Worm (Caenorhabditis elegans) whole organism, young adult: ENCODE data around the gene rbm-26.

Experiments
- B0336.3 ChIP-seq: fragments of 200-800 bp; sonication (Bioruptor generic); IDR thresholded peaks from 2 replicates; pipeline ENCODE4 v1.3.6; 2022; ENCODE audit warnings: missing genetic modification characterization, missing compliant biosample characterization
- D2030.7 ChIP-seq: fragments of 200-800 bp; sonication (Bioruptor generic); IDR thresholded peaks from 2 replicates; pipeline ENCODE4 v1.3.6; 2022; ENCODE audit warnings: missing genetic modification reagents, missing genetic modification characterization, missing compliant biosample characterization
- F10E7.11 ChIP-seq: sonication (generic microtip); optimal IDR thresholded peaks from 2 replicates; lab custom pipeline; 2017; ENCODE audit warnings: mild to moderate bottlenecking, missing genetic modification characterization, moderate library complexity, missing compliant biosample characterization
- F22D6.2 ChIP-seq: sonication (generic microtip); optimal IDR thresholded peaks from 2 replicates; lab custom pipeline; 2016; ENCODE audit warnings: mild to moderate bottlenecking, missing genetic modification characterization, missing compliant biosample characterization
- F23B12.7 ChIP-seq: sonication (generic microtip); optimal IDR thresholded peaks from 2 replicates; lab custom pipeline; 2017; ENCODE audit warnings: missing genetic modification characterization, mild to moderate bottlenecking, missing compliant biosample characterization, antibody characterized with exemption, moderate library complexity; ENCODE audit not compliant: insufficient read depth
- F33H1.4 ChIP-seq: fragments of 200-800 bp; sonication (Bioruptor generic); IDR thresholded peaks from 2 replicates; pipeline ENCODE4 v1.3.6; 2022; ENCODE audit warnings: missing genetic modification reagents, missing genetic modification characterization, missing compliant biosample characterization
- F37B4.10 ChIP-seq: fragments of 200-800 bp; sonication (Bioruptor generic); IDR thresholded peaks from 2 replicates; pipeline ENCODE4 v1.3.6; 2022; ENCODE audit warnings: missing genetic modification characterization, missing compliant biosample characterization
- F49E8.2 ChIP-seq: sonication (generic microtip); optimal IDR thresholded peaks from 3 replicates; lab custom pipeline; 2017; ENCODE audit warnings: missing genetic modification characterization, mild to moderate bottlenecking, missing compliant biosample characterization, antibody characterized with exemption, moderate library complexity; ENCODE audit not compliant: insufficient read depth
- F55B11.4 ChIP-seq: sonication (generic microtip); optimal IDR thresholded peaks from 2 replicates; lab custom pipeline; 2016; ENCODE audit warnings: missing compliant biosample characterization, missing genetic modification characterization, borderline replicate concordance; ENCODE audit not compliant: insufficient read depth
- F57C9.4 ChIP-seq: sonication (generic microtip); optimal IDR thresholded peaks from 2 replicates; lab custom pipeline; 2017; ENCODE audit warnings: mild to moderate bottlenecking, missing genetic modification characterization, missing compliant biosample characterization
- K12H6.12 ChIP-seq: fragments of 200-800 bp; sonication (Bioruptor generic); optimal IDR thresholded peaks from 2 replicates; lab custom pipeline; 2018; ENCODE audit warnings: mild to moderate bottlenecking, missing genetic modification characterization, missing compliant biosample characterization
- Y79H2A.3 ChIP-seq: fragments of 200-800 bp; sonication (Bioruptor generic); conservative IDR thresholded peaks from 2 replicates; pipeline ENCODE4 v1.3.6; 2022; ENCODE audit warnings: missing genetic modification reagents, missing genetic modification characterization, missing compliant biosample characterization
- Y95B8A.8 ChIP-seq: fragments of 200-800 bp; sonication (Bioruptor generic); IDR thresholded peaks from 2 replicates; pipeline ENCODE4 v1.3.6; 2022; ENCODE audit warnings: missing genetic modification reagents, missing genetic modification characterization, missing compliant biosample characterization
- aptf-2 ChIP-seq: fragments of 200-800 bp; sonication (Bioruptor generic); conservative IDR thresholded peaks from 2 replicates; pipeline ENCODE4 v1.3.6; 2022; ENCODE audit warnings: missing genetic modification reagents, missing genetic modification characterization, missing compliant biosample characterization
- athp-1 ChIP-seq: sonication (generic microtip); optimal IDR thresholded peaks from 2 replicates; lab custom pipeline; 2017; ENCODE audit warnings: mild to moderate bottlenecking, missing genetic modification characterization, missing compliant biosample characterization
- attf-3 ChIP-seq: fragments of 200-800 bp; sonication (Bioruptor generic); conservative IDR thresholded peaks from 2 replicates; pipeline ENCODE4 v1.3.6; 2022; ENCODE audit warnings: missing genetic modification reagents, missing genetic modification characterization, missing compliant biosample characterization
- attf-5 ChIP-seq: fragments of 200-800 bp; sonication (Bioruptor generic); optimal IDR thresholded peaks from 2 replicates; lab custom pipeline; 2018; ENCODE audit warnings: mild to moderate bottlenecking, missing genetic modification characterization, missing compliant biosample characterization
- cebp-2 ChIP-seq: fragments of 200-800 bp; sonication (Bioruptor generic); IDR thresholded peaks from 2 replicates; pipeline ENCODE4 v1.3.6; 2022; ENCODE audit warnings: missing genetic modification characterization, missing compliant biosample characterization
- ceh-100 ChIP-seq: fragments of 200-800 bp; sonication (Bioruptor generic); IDR thresholded peaks from 2 replicates; pipeline ENCODE4 v1.3.6; 2022; ENCODE audit warnings: missing genetic modification reagents, missing genetic modification characterization, missing compliant biosample characterization
- ceh-91 ChIP-seq: fragments of 200-800 bp; sonication (Bioruptor generic); IDR thresholded peaks from 2 replicates; pipeline ENCODE4 v1.3.6; 2022; ENCODE audit warnings: missing genetic modification reagents, missing genetic modification characterization, missing compliant biosample characterization
- die-1 ChIP-seq: sonication (generic microtip); optimal IDR thresholded peaks from 2 replicates; lab custom pipeline; 2016; ENCODE audit warnings: missing genotype, mild to moderate bottlenecking, missing genetic modification characterization, missing compliant biosample characterization
- dox-1 ChIP-seq: fragments of 200-800 bp; sonication (Bioruptor generic); IDR thresholded peaks from 2 replicates; pipeline ENCODE4 v1.3.6; 2022; ENCODE audit warnings: missing genetic modification reagents, missing genetic modification characterization, missing compliant biosample characterization
- efl-1 ChIP-seq: fragments of 150-350 bp; optimal IDR thresholded peaks from 2 replicates; lab custom pipeline; 2014; ENCODE audit warnings: missing biosample characterization, missing genetic modification reagents, missing genetic modification characterization
- egl-44 ChIP-seq: fragments of 200-800 bp; sonication (Bioruptor generic); IDR thresholded peaks from 2 replicates; pipeline ENCODE4 v1.3.6; 2022; ENCODE audit warnings: missing genetic modification reagents, missing genetic modification characterization, missing compliant biosample characterization
- ekl-4 ChIP-seq: fragments of 200-800 bp; sonication (Bioruptor generic); IDR thresholded peaks from 2 replicates; pipeline ENCODE4 v1.3.6; 2022; ENCODE audit warnings: missing genetic modification reagents, missing genetic modification characterization, missing compliant biosample characterization
- gei-17 ChIP-seq: fragments of 200-800 bp; sonication (Bioruptor generic); optimal IDR thresholded peaks from 2 replicates; lab custom pipeline; 2018; ENCODE audit warnings: mild to moderate bottlenecking, missing genetic modification characterization, missing compliant biosample characterization
- hmg-20 ChIP-seq: fragments of 200-800 bp; sonication (Bioruptor generic); IDR thresholded peaks from 2 replicates; pipeline ENCODE4 v1.3.6; 2022; ENCODE audit warnings: missing genetic modification reagents, missing genetic modification characterization, missing compliant biosample characterization
- hrde-1 ChIP-seq: sonication (generic microtip); optimal IDR thresholded peaks from 2 replicates; lab custom pipeline; 2016; ENCODE audit warnings: missing genetic modification characterization, mild to moderate bottlenecking, missing compliant biosample characterization, moderate library complexity, missing genotype, missing genetic modification reagents, borderline replicate concordance
- lin-40 ChIP-seq: sonication (generic microtip); optimal IDR thresholded peaks from 2 replicates; lab custom pipeline; 2016; ENCODE audit warnings: missing genetic modification characterization, mild to moderate bottlenecking, missing compliant biosample characterization, missing genotype, missing genetic modification reagents
- lsl-1 ChIP-seq: fragments of 200-800 bp; sonication (Bioruptor generic); optimal IDR thresholded peaks from 2 replicates; lab custom pipeline; 2018; ENCODE audit warnings: mild to moderate bottlenecking, missing genetic modification characterization, moderate library complexity, missing compliant biosample characterization
- madf-6 ChIP-seq: fragments of 200-800 bp; sonication (Bioruptor generic); IDR thresholded peaks from 2 replicates; pipeline ENCODE4 v1.3.6; 2022; ENCODE audit warnings: missing genetic modification reagents, missing genetic modification characterization, missing compliant biosample characterization
- madf-8 ChIP-seq: fragments of 200-800 bp; sonication (Bioruptor generic); conservative IDR thresholded peaks from 2 replicates; pipeline ENCODE4 v1.3.6; 2022; ENCODE audit warnings: missing genetic modification reagents, missing genetic modification characterization, missing compliant biosample characterization
- mxl-1 ChIP-seq: sonication (generic microtip); optimal IDR thresholded peaks from 2 replicates; lab custom pipeline; 2016; ENCODE audit warnings: missing genetic modification characterization, missing compliant biosample characterization
- nfya-1 ChIP-seq: sonication (generic microtip); optimal IDR thresholded peaks from 2 replicates; lab custom pipeline; 2017; ENCODE audit warnings: antibody characterized with exemption, missing compliant biosample characterization, missing genetic modification characterization, borderline replicate concordance; ENCODE audit not compliant: insufficient read depth
- nfyb-1 ChIP-seq: fragments of 200-800 bp; sonication (Bioruptor generic); IDR thresholded peaks from 2 replicates; pipeline ENCODE4 v1.3.6; 2022; ENCODE audit warnings: missing genetic modification reagents, missing genetic modification characterization, missing compliant biosample characterization
- nhr-80 ChIP-seq: sonication (generic microtip); optimal IDR thresholded peaks from 2 replicates; lab custom pipeline; 2016; ENCODE audit warnings: missing genetic modification characterization, missing compliant biosample characterization
- sea-2 ChIP-seq: fragments of 200-800 bp; sonication (Bioruptor generic); IDR thresholded peaks from 2 replicates; pipeline ENCODE4 v1.3.6; 2022; ENCODE audit warnings: missing genetic modification characterization, missing compliant biosample characterization
- snpc-1.3 ChIP-seq: sonication (generic microtip); optimal IDR thresholded peaks from 2 replicates; lab custom pipeline; 2017; ENCODE audit warnings: missing genetic modification characterization, mild to moderate bottlenecking, missing compliant biosample characterization, antibody characterized with exemption, moderate library complexity, missing genotype, missing genetic modification reagents; ENCODE audit not compliant: insufficient read depth
- snpc-3.4 ChIP-seq: sonication (generic microtip); optimal IDR thresholded peaks from 2 replicates; lab custom pipeline; 2017; ENCODE audit warnings: missing genetic modification characterization, mild to moderate bottlenecking, missing compliant biosample characterization, antibody characterized with exemption, moderate library complexity, missing genotype, missing genetic modification reagents
- unc-130 ChIP-seq: sonication (generic microtip); optimal IDR thresholded peaks from 2 replicates; lab custom pipeline; 2016; ENCODE audit warnings: missing genetic modification reagents, missing genetic modification characterization, missing compliant biosample characterization
- xnd-1 ChIP-seq: sonication (generic microtip); optimal IDR thresholded peaks from 2 replicates; lab custom pipeline; 2016; ENCODE audit warnings: missing genotype, missing genetic modification reagents, missing genetic modification characterization, missing compliant biosample characterization
- zim-3 ChIP-seq: sonication (generic microtip); optimal IDR thresholded peaks from 2 replicates; lab custom pipeline; 2017; ENCODE audit warnings: mild to moderate bottlenecking, missing genetic modification characterization, moderate library complexity, missing compliant biosample characterization

The rbm-26 gene

DNA sequence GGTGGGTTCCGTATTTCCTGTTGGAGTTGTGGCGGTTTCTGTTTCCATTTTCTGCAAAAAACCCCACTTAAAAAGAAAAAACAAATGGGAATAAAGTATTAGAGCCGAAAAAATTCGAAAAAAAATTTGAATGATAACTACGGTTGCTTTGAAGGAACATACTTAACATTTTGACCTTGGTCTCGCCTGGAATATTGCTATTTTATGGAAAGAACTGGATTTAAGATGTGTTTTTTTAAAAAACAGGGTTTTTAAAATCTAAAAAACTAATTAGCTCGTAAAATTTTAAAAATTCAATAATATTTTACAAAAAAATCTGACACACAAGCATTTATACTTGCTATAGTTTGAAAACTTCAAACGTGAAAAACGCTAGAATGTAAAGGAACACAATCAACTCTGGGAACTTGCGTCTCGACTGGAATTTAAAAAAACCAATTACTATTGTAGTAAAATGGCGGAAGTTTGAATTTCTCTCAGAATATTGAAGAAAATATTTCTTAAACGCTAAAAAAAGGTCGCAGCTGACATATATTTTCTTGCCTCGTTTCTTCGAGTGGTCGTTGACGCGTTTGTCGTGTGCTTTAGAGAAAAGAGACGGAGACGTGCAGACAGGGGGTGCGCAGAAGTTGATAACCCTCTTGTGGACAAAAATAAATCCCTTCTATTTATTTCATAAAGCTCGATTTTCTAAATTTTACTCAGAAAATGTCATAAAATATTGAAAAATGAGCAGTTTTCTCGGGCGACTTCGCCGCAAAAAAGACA is 13.2 kb upstream of the rbm-26 start, which contains the start of the genes lgg-3 and rgs-5 (continued):
- TF ChIP-seq F23B12.7 (no peak), madf-6 (GFP tag; lab: Robert Waterston, UW) (peak; percentile 88), nhr-80 (tag; lab: Kevin White, UChicago) (peak; percentile 12), lin-40 (tag; lab: Kevin White, UChicago) (no peak), ekl-4 (0 out of 2 replicates have a peak, but pooled peaks have one; percentile 8), snpc-3.4 (tag; lab: Kevin White, UChicago) (no peak), unc-130 (peak; percentile 37), F10E7.11 (no peak), mxl-1 (tag; lab: Kevin White, UChicago) (no peak), F55B11.4 (tag; lab: Kevin White, UChicago) (no peak), attf-5 (GFP tag; lab: Kevin White, UChicago) (peak; percentile 65), madf-8 (GFP tag; lab: Robert Waterston, UW) (peak; percentile 72), athp-1 (peak; percentile 13), F57C9.4 (tag; lab: Kevin White, UChicago) (no peak), cebp-2 (GFP tag; lab: Robert Waterston, UW) (no peak)

ce11 chrIII:5701491-5701890 is 9.9 kb upstream of the rbm-26 start:
- peak; percentile 41; the same call in 1 of the 2 replicates for TF ChIP-seq D2030.7 (GFP tag; lab: Robert Waterston, UW)
- TF ChIP-seq madf-8 (GFP tag; lab: Robert Waterston, UW), result peak; percentile 49
- TF ChIP-seq efl-1 (GFP tag; lab: Kevin White, UChicago), result peak; percentile 83
- peak; percentile 21 for TF ChIP-seq xnd-1 (tag; lab: Kevin White, UChicago)
- peak; percentile 78 for TF ChIP-seq madf-6 (GFP tag; lab: Robert Waterston, UW)
- peak; percentile 41; the same call in 1 of the 2 replicates for TF ChIP-seq ceh-91 (GFP tag; lab: Robert Waterston, UW)
- TF ChIP-seq lsl-1 (GFP tag; lab: Kevin White, UChicago), result peak; percentile 80
- TF ChIP-seq cebp-2 (GFP tag; lab: Robert Waterston, UW), result no peak
- TF ChIP-seq F33H1.4 (GFP tag; lab: Robert Waterston, UW), result peak; percentile 79
- no peak for TF ChIP-seq K12H6.12 (tag; lab: Kevin White, UChicago)
- no peak for TF ChIP-seq sea-2 (GFP tag; lab: Robert Waterston, UW)
- TF ChIP-seq nfya-1 (tag; lab: Kevin White, UChicago), result no peak

- peak; percentile 45 for TF ChIP-seq unc-130
- no peak for TF ChIP-seq zim-3 (tag; lab: Kevin White, UChicago)
- TF ChIP-seq F22D6.2 (tag; lab: Kevin White, UChicago), result no peak
- peak; percentile 38 for TF ChIP-seq F49E8.2 (tag; lab: Kevin White, UChicago)
- no peak for TF ChIP-seq snpc-1.3 (tag; lab: Kevin White, UChicago)
- TF ChIP-seq egl-44 (GFP tag; lab: Robert Waterston, UW), result 0 out of 2 replicates have a peak, but pooled peaks have one; percentile 24
- peak; percentile 12 for TF ChIP-seq hrde-1
- no peak for TF ChIP-seq nfyb-1
- TF ChIP-seq Y95B8A.8 (GFP tag; lab: Robert Waterston, UW), result no peak
- TF ChIP-seq dox-1, result no peak
- TF ChIP-seq hmg-20 (GFP tag; lab: Robert Waterston, UW), result no peak
- TF ChIP-seq aptf-2 (GFP tag; lab: Robert Waterston, UW), result no peak
- no peak for TF ChIP-seq F37B4.10
- TF ChIP-seq gei-17, result no peak
- TF ChIP-seq attf-3 (GFP tag; lab: Robert Waterston, UW), result no peak
- TF ChIP-seq Y79H2A.3 (GFP tag; lab: Robert Waterston, UW), result no peak
- TF ChIP-seq ceh-100 (GFP tag; lab: Robert Waterston, UW), result peak; percentile 16; the same call in 1 of the 2 replicates
- TF ChIP-seq die-1 (tag; lab: Kevin White, UChicago), result peak; percentile 50
- TF ChIP-seq B0336.3 (GFP tag; lab: Robert Waterston, UW), result peak; percentile 97
- no peak for TF ChIP-seq D2030.7 (GFP tag; lab: Robert Waterston, UW)
These were observed 6.0 kb upstream of the rbm-26 start, which contains the start of gene swp-1 for ce11 chrIII:5705228-5705888. swp-1 (minus strand) TSS chrIII:5705525.
